Worm (Caenorhabditis elegans) whole organism, L4 larva: ENCODE data around the gene best-20.

ENCODE experiments used
- ama-1 ChIP-seq: fragments of 150-350 bp; optimal IDR thresholded peaks from 2 replicates; lab custom pipeline; 2014; ENCODE audit warnings: inconsistent platforms, mixed read lengths
- ceh-82 ChIP-seq: sonication (generic microtip); optimal IDR thresholded peaks from 2 replicates; lab custom pipeline; 2017; ENCODE audit warnings: missing biosample characterization, missing genetic modification characterization
- daf-8 ChIP-seq: fragments of 200-800 bp; sonication (Bioruptor generic); IDR thresholded peaks from 2 replicates; pipeline ENCODE4 v1.3.6; 2022; ENCODE audit warnings: missing genetic modification characterization, missing compliant biosample characterization
- lsy-2 ChIP-seq, 2 experiments: fragments of 150-350 bp in 1 of 2; sonication (generic microtip) in 1 of 2; optimal IDR thresholded peaks; 2 replicates each; lab custom pipeline; 2014 to 2017; ENCODE audit warnings: missing biosample characterization in 2 of 2, missing genetic modification characterization in 2 of 2
- pha-4 ChIP-seq, 2 experiments: fragments of 150-350 bp in 1 of 2; fragments of 200-800 bp in 1 of 2; sonication (Bioruptor generic) in 1 of 2; IDR thresholded peaks in 1 of 2; optimal IDR thresholded peaks in 1 of 2; 2 replicates each; pipeline versions ENCODE4 v1.3.6 to Lab custom; 2014 to 2022; ENCODE audit warnings: missing genetic modification characterization in 2 of 2, missing genetic modification reagents in 2 of 2, missing biosample characterization in 1 of 2, missing compliant biosample characterization in 1 of 2
- php-3 ChIP-seq: fragments of 200-800 bp; sonication (Bioruptor generic); IDR thresholded peaks from 2 replicates; pipeline ENCODE4 v1.3.6; 2022; ENCODE audit warnings: missing genetic modification reagents, missing genetic modification characterization, missing compliant biosample characterization
- unc-39 ChIP-seq: sonication (generic microtip); optimal IDR thresholded peaks from 2 replicates; lab custom pipeline; 2017; ENCODE audit warnings: missing biosample characterization, missing genetic modification characterization
- unc-62 ChIP-seq, 3 experiments: fragments of 150-350 bp in 1 of 3; sonication (generic microtip); optimal IDR thresholded peaks in 2 of 3; peaks in 1 of 3; 1 replicate in 1 of 3; 2 replicates in 2 of 3; lab custom pipeline; 2014 to 2017; ENCODE audit warnings: missing biosample characterization in 3 of 3, missing genetic modification characterization in 3 of 3, missing genetic modification reagents in 3 of 3, missing genotype in 1 of 3

DNA sequence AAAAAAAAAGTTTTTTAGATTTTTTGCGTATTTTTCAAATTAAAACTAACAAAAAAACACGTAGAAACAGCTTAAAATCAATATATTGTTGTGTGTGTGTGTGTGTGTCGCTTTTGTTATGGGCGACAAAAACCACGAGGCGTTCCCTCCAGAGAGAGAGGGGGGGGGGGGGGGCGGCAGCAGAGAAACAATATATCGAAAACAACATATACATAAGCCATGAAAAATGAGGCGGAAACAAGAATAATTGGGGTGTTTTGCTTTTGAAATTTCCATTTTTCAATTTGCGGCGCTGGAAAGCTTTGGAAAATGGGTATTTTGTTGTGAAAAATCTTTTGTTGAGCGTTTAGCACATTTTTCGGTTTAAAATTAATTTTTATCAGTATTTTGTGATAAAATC lies 30.7 kb upstream of the best-20 start, which contains the start of gene Y37E11AM.2:
- no peak for TF ChIP-seq unc-62 (GFP tag; optimal IDR thresholded peaks at IDR 0.05 in 1 of 2; lab: Kevin White, UChicago)
- TF ChIP-seq unc-62 (tag; optimal IDR thresholded peaks at IDR 0.05; lab: Kevin White, UChicago), result no peak
- TF ChIP-seq ceh-82 (tag; lab: Kevin White, UChicago), result no peak
- no peak for TF ChIP-seq lsy-2 (tag; optimal IDR thresholded peaks at IDR 0.05; lab: Kevin White, UChicago)
- no peak for TF ChIP-seq php-3 (GFP tag; lab: Robert Waterston, UW)
- TF ChIP-seq daf-8, result no peak
- no peak for TF ChIP-seq ama-1 (lab: Kevin White, UChicago)
- no peak for TF ChIP-seq pha-4 (GFP tag; IDR thresholded peaks at IDR 0.05; lab: Robert Waterston, UW)
- TF ChIP-seq pha-4 (tag; optimal IDR thresholded peaks at IDR 0.05; lab: Kevin White, UChicago), result no peak
- no peak for TF ChIP-seq unc-39 (tag; lab: Kevin White, UChicago)
